Worm (Caenorhabditis elegans): Measurements from ENCODE around the gene F10E9.4.

The F10E9.4 gene

DNA sequence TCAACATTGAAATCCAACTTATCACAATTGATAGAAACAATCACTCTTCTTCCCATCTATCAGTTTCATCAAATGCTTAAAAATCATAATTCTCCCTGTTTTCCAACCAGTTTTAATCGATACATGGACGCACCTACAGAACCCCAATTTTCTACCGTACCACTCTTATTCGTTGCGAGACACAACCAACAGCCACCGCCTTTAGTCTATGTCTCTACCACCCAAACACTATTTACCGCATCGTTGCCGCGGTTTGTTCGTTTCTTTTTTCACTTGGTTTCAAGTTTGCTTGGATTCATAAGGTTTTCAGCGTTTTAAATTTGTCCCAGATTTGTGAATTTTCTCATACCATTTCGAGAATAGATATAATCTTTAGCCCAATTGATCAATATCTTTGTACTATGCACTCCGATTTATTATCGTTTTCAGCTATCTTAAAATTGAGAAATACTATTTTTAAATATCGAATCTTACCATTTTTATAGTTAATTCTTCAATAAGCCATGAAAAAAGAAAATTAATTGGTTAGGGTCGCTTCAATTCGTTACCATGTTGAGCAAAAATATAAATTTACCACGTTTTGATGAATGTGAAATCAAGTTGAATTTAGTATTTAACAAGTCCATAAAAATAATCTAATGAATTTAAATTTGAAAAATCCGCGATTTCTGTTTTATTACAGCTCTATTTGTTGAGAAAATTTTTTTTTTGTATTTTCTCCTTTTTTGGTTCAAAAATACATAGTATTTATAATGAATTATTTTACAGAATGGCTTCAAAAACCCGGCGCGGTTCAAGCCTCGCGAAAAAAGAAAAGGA, 2.1 kb downstream of the F10E9.4 start, which contains the start of gene F10E9.3 (continued):
- TF ChIP-seq lin-39 (tag; optimal IDR thresholded peaks at IDR 0.05) (no peak), xbp-1 (tag; optimal IDR thresholded peaks at IDR 0.05) (no peak), lir-3 (tag; optimal IDR thresholded peaks at IDR 0.05; ENCODE audit: poor library complexity) (no peak), aly-2 (tag; optimal IDR thresholded peaks at IDR 0.05) (no peak), ceh-82 (tag; optimal IDR thresholded peaks at IDR 0.05) (no peak), mef-2 (tag; optimal IDR thresholded peaks at IDR 0.05) (no peak), F16B12.6 (tag; optimal IDR thresholded peaks at IDR 0.05) (no peak), nhr-19 (GFP tag; conservative IDR thresholded peaks at IDR 0.05) (no peak), isw-1 (GFP tag; IDR thresholded peaks at IDR 0.05) (no peak), elt-2 (tag; optimal IDR thresholded peaks at IDR 0.05) (no peak), ztf-11 (tag; optimal IDR thresholded peaks at IDR 0.05) (no peak), lin-35 (GFP tag; optimal IDR thresholded peaks at IDR 0.05) (peak; percentile 3 to 72), ceh-90 (tag; optimal IDR thresholded peaks at IDR 0.05) (no peak), fkh-8 (tag; optimal IDR thresholded peaks at IDR 0.05) (no peak), ztf-4 (tag; optimal IDR thresholded peaks at IDR 0.05) (no peak), blmp-1 (tag; optimal IDR thresholded peaks at IDR 0.05) (peak; percentile 50), C16A3.4 (tag; optimal IDR thresholded peaks at IDR 0.05) (peak; percentile 3), ceh-63 (GFP tag; optimal IDR thresholded peaks at IDR 0.05) (no peak), nhr-71 (tag; optimal IDR thresholded peaks at IDR 0.05) (no peak), unc-30 (tag; optimal IDR thresholded peaks at IDR 0.05) (no peak), tbx-2 (tag; optimal IDR thresholded peaks at IDR 0.05) (no peak), nhr-76 (tag; optimal IDR thresholded peaks at IDR 0.05) (no peak), mdl-1 (tag; optimal IDR thresholded peaks at IDR 0.05) (no peak), sptf-1 (tag; optimal IDR thresholded peaks at IDR 0.05) (no peak), efl-3 (GFP tag; optimal IDR thresholded peaks at IDR 0.05) (no peak), rnt-1 (tag; optimal IDR thresholded peaks at IDR 0.05) (peak; percentile 27), pag-3 (tag; optimal IDR thresholded peaks at IDR 0.05; ENCODE audit: borderline replicate concordance, insufficient read depth) (no peak), dpl-1 (GFP tag; optimal IDR thresholded peaks at IDR 0.05) (peak in 2 of 3 experiments; percentile 36 to 55), lsy-2 (tag; optimal IDR thresholded peaks at IDR 0.05) (peak; percentile 80 to 97), snu-23 (GFP tag; optimal IDR thresholded peaks at IDR 0.05) (peak; percentile 23), nhr-12 (tag; optimal IDR thresholded peaks at IDR 0.05) (no peak), ceh-88 (GFP tag; IDR thresholded peaks at IDR 0.05) (no peak), pax-3 (tag; optimal IDR thresholded peaks at IDR 0.05) (no peak), hlh-4 (tag; optimal IDR thresholded peaks at IDR 0.05) (no peak), unc-62 (GFP tag; optimal IDR thresholded peaks at IDR 0.05) (no peak), grh-1 (GFP tag; IDR thresholded peaks at IDR 0.05) (no peak), ces-1 (GFP tag; optimal IDR thresholded peaks at IDR 0.05) (no peak), snpc-4 (tag; optimal IDR thresholded peaks at IDR 0.05) (no peak), irx-1 (tag; optimal IDR thresholded peaks at IDR 0.05) (no peak), nhr-28 (tag; optimal IDR thresholded peaks at IDR 0.05) (no peak), nhr-11 (tag; optimal IDR thresholded peaks at IDR 0.05) (no peak), nhr-47 (tag; optimal IDR thresholded peaks at IDR 0.05) (no peak), mep-1 (tag; optimal IDR thresholded peaks at IDR 0.05) (no peak), sox-4 (tag; optimal IDR thresholded peaks at IDR 0.05) (no peak), unc-86 (tag; optimal IDR thresholded peaks at IDR 0.05) (no peak)
